Worm (Caenorhabditis elegans) whole organism, early embryonic: ENCODE measurements around the gene ZK792.7.

ENCODE experiments used
- B0310.2 ChIP-seq: sonication (generic microtip); optimal IDR thresholded peaks from 2 replicates; lab custom pipeline; 2016; ENCODE audit warnings: mild to moderate bottlenecking, missing genetic modification characterization, missing compliant biosample characterization
- F13C5.2 ChIP-seq: sonication (generic microtip); optimal IDR thresholded peaks from 2 replicates; lab custom pipeline; 2017; ENCODE audit warnings: mild to moderate bottlenecking, missing genetic modification characterization, inconsistent platforms, missing compliant biosample characterization
- aly-1 ChIP-seq: sonication (generic microtip); optimal IDR thresholded peaks from 2 replicates; lab custom pipeline; 2016; ENCODE audit warnings: missing genetic modification characterization, missing compliant biosample characterization
- ama-1 ChIP-seq: fragments of 150-350 bp; optimal IDR thresholded peaks from 2 replicates; lab custom pipeline; 2014
- ceh-13 ChIP-seq: fragments of 200-800 bp; sonication (Bioruptor generic); optimal IDR thresholded peaks from 2 replicates; lab custom pipeline; 2018; ENCODE audit warnings: mild to moderate bottlenecking, missing genetic modification characterization, missing compliant biosample characterization
- ceh-36 ChIP-seq: sonication (generic microtip); optimal IDR thresholded peaks from 2 replicates; lab custom pipeline; 2016; ENCODE audit warnings: missing genetic modification characterization, inconsistent platforms, missing compliant biosample characterization
- ets-7 ChIP-seq: sonication (generic microtip); optimal IDR thresholded peaks from 2 replicates; lab custom pipeline; 2016; ENCODE audit warnings: missing genotype, missing genetic modification characterization, missing compliant biosample characterization
- flt-1 ChIP-seq: fragments of 200-800 bp; sonication (Bioruptor generic); IDR thresholded peaks from 2 replicates; pipeline ENCODE4 v1.3.6; 2022; ENCODE audit warnings: missing genetic modification characterization, missing compliant biosample characterization
- hmbx-1 ChIP-seq: sonication (generic microtip); optimal IDR thresholded peaks from 2 replicates; lab custom pipeline; 2016; ENCODE audit warnings: mild to moderate bottlenecking, missing genetic modification characterization, missing compliant biosample characterization
- hmg-4 ChIP-seq: fragments of 200-800 bp; sonication (Bioruptor generic); optimal IDR thresholded peaks from 2 replicates; lab custom pipeline; 2018; ENCODE audit warnings: mild to moderate bottlenecking, missing genetic modification characterization, missing compliant biosample characterization
- hnd-1 ChIP-seq: sonication (generic microtip); optimal IDR thresholded peaks from 2 replicates; lab custom pipeline; 2016; ENCODE audit warnings: missing genetic modification characterization, missing compliant biosample characterization
- pes-1 ChIP-seq: fragments of 200-800 bp; sonication (Bioruptor generic); IDR thresholded peaks from 2 replicates; pipeline ENCODE4 v1.3.6; 2022; ENCODE audit warnings: missing genetic modification reagents, missing genetic modification characterization, missing compliant biosample characterization
- scrt-1 ChIP-seq: fragments of 200-800 bp; sonication (Bioruptor generic); IDR thresholded peaks from 2 replicates; pipeline ENCODE4 v1.3.6; 2022; ENCODE audit warnings: missing genetic modification characterization, missing compliant biosample characterization
- sea-1 ChIP-seq: fragments of 200-800 bp; sonication (Bioruptor generic); conservative IDR thresholded peaks from 2 replicates; pipeline ENCODE4 v1.3.6; 2022; ENCODE audit warnings: missing genetic modification characterization, missing compliant biosample characterization
- tbx-11 ChIP-seq: fragments of 200-800 bp; sonication (Bioruptor generic); IDR thresholded peaks from 2 replicates; pipeline ENCODE4 v1.3.6; 2022; ENCODE audit warnings: missing genetic modification characterization, missing compliant biosample characterization
- tbx-37 ChIP-seq: fragments of 200-800 bp; sonication (Bioruptor generic); conservative IDR thresholded peaks from 2 replicates; pipeline ENCODE4 v1.3.6; 2022; ENCODE audit warnings: missing genetic modification reagents, missing genetic modification characterization, missing compliant biosample characterization
- tra-4 ChIP-seq: sonication (generic microtip); optimal IDR thresholded peaks from 2 replicates; lab custom pipeline; 2017; ENCODE audit warnings: missing genetic modification characterization, missing compliant biosample characterization

The ZK792.7 gene

DNA sequence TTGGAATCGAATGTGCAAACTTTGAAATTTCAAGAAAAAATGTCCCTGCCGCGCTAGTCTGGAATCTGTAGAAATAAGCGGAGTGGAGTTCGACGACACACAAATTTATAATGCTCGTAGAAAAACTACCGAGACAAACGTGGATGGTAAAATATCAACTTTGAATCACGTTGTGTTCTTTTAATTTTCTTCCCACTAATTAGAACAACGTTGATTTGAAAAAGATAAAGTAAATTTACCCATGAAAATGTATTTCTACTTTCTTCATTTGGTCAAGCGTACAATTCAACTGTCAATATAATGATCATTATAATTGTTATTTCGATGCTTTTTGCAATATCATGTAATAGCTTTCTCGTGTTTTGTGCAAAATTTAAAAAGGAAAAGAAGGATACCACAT, 48.2 kb downstream of the ZK792.7 start, which contains the start of gene K01A6.5:
Gene K01A6.5 (plus strand): TSS at position 301 of the 400 bp plus-strand sequence.
- no peak for TF ChIP-seq tbx-11 (GFP tag; lab: Robert Waterston, UW)
- no peak for TF ChIP-seq ceh-36
- no peak for TF ChIP-seq pes-1
- no peak for TF ChIP-seq sea-1 (GFP tag; lab: Robert Waterston, UW)
- TF ChIP-seq F13C5.2 (tag; lab: Kevin White, UChicago): no peak
- no peak for TF ChIP-seq hnd-1 (tag; lab: Kevin White, UChicago)
- TF ChIP-seq tra-4 (tag; lab: Kevin White, UChicago): no peak
- no peak for TF ChIP-seq flt-1 (GFP tag; lab: Robert Waterston, UW)
- TF ChIP-seq B0310.2: no peak
- TF ChIP-seq ceh-13 (GFP tag; lab: Kevin White, UChicago): no peak
- no peak for TF ChIP-seq ama-1 (lab: Kevin White, UChicago)
- TF ChIP-seq hmbx-1: no peak
- no peak for TF ChIP-seq scrt-1 (GFP tag; lab: Robert Waterston, UW)

DNA sequence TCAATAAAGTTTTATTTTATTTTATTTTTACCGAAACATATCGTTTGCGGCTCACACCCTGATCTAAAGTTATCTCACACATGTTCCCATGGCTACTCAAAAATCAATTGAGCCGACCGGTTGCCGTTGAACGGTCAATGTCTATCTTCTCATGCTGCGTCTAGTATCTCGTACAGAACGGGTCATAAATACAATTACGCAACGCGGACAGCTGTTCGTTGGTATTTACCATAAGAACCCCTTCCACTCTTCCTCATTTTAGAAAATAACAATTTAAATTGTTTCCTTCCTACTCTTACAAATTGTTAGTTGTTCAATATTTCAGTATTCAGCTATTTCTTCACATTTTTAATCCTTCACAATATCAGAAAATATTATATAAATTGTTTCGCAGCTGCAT, 49.6 kb downstream of the ZK792.7 start:
- TF ChIP-seq hmg-4 (GFP tag; lab: Kevin White, UChicago) (no peak), aly-1 (tag; lab: Kevin White, UChicago) (no peak), ceh-36 (no peak)

DNA sequence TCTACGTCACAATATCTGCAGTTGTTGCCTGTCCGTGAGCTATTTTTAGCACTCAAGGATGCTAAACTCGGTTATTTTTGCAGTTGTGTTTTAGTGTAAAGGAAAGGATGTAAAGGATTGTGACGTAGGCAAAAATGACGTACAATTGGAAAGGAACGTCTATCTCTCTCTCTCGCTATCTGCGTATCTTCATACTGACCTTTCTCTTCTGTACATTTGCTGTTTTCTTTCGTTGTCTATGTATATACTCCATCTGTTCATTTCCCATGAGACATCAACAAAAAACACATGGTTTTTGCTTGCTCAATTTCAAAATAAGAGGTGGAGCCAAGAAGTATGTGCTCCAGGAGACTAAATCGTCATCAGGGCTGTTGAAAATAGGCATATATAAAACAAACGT, 50.0 kb downstream of the ZK792.7 start:
- TF ChIP-seq hnd-1 (tag; lab: Kevin White, UChicago): no peak
- TF ChIP-seq B0310.2: no peak
- no peak for TF ChIP-seq scrt-1 (GFP tag; lab: Robert Waterston, UW)

DNA sequence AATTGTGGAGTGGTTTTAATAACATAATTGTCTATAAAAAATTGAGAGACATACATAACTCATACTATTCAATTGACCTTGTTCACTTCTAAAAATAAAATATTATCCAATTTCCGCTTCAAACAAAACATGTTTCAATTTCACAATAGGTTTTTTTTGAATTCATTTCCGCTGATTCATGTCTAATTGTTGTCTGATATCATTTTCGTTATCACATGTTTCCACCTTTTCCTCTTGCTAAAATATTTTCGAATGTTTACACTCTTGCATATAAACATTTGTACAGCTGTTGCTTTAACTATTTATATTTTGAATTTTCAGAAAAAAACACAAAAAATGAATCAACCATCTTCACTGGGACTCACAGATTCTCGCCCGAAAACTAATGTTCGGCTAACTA, 51.1 kb downstream of the ZK792.7 start, which contains the start of gene gem-4:
Gene gem-4 (plus strand): TSS at position 301 of the 400 bp plus-strand sequence.
- TF ChIP-seq ceh-36 (no peak), hmg-4 (GFP tag; lab: Kevin White, UChicago) (no peak), tra-4 (tag; lab: Kevin White, UChicago) (no peak), F13C5.2 (tag; lab: Kevin White, UChicago) (no peak), sea-1 (GFP tag; lab: Robert Waterston, UW) (no peak), scrt-1 (GFP tag; lab: Robert Waterston, UW) (no peak), hnd-1 (tag; lab: Kevin White, UChicago) (no peak), tbx-11 (GFP tag; lab: Robert Waterston, UW) (no peak), ets-7 (tag; lab: Kevin White, UChicago) (no peak), flt-1 (GFP tag; lab: Robert Waterston, UW) (no peak), B0310.2 (no peak), tbx-37 (no peak), hmbx-1 (no peak), ama-1 (lab: Kevin White, UChicago) (no peak)
